Fruit fly (Drosophila melanogaster) whole organism, embryonic: Measurements from ENCODE around the gene CAHbeta.

Experiments
- Asciz ChIP-seq: fragments of 200-800 bp; sonication (Bioruptor generic); optimal IDR thresholded peaks from 2 replicates; lab custom pipeline; 2017; ENCODE audit warnings: missing biosample characterization, mild to moderate bottlenecking, missing genetic modification characterization, missing genetic modification reagents
- Blimp-1 ChIP-seq: fragments of 200-800 bp; sonication (Bioruptor generic); optimal IDR thresholded peaks from 3 replicates; lab custom pipeline; 2018; ENCODE audit warnings: missing biosample characterization, missing genetic modification characterization, mild to moderate bottlenecking, moderate library complexity, missing genetic modification reagents
- BtbVII ChIP-seq: fragments of 200-800 bp; sonication (Bioruptor generic); optimal IDR thresholded peaks from 3 replicates; lab custom pipeline; 2017; ENCODE audit warnings: missing biosample characterization, mild to moderate bottlenecking, missing genetic modification characterization
- CG11456 ChIP-seq: fragments of 200-800 bp; sonication (Bioruptor generic); IDR thresholded peaks from 3 replicates; pipeline ENCODE4 v1.3.6; 2022; ENCODE audit warnings: missing biosample characterization, missing genetic modification characterization
- CG12236 ChIP-seq: fragments of 200-800 bp; sonication (Bioruptor generic); optimal IDR thresholded peaks from 2 replicates; lab custom pipeline; 2016; ENCODE audit warnings: missing biosample characterization, missing genetic modification characterization
- CG12942 ChIP-seq: fragments of 200-800 bp; sonication (Bioruptor generic); optimal IDR thresholded peaks from 3 replicates; lab custom pipeline; 2016; ENCODE audit warnings: missing biosample characterization, missing genetic modification characterization
- CG13123 ChIP-seq: fragments of 200-800 bp; sonication (Bioruptor generic); optimal IDR thresholded peaks from 2 replicates; lab custom pipeline; 2016; ENCODE audit warnings: missing biosample characterization, missing genetic modification characterization
- CG13624 ChIP-seq: fragments of 200-800 bp; sonication (Bioruptor generic); optimal IDR thresholded peaks from 2 replicates; lab custom pipeline; 2016; ENCODE audit warnings: missing biosample characterization, missing genetic modification characterization
- CG15011 ChIP-seq: fragments of 200-800 bp; sonication (Bioruptor generic); optimal IDR thresholded peaks from 3 replicates; lab custom pipeline; 2018; ENCODE audit warnings: missing biosample characterization, mild to moderate bottlenecking, missing genetic modification characterization
- CG15514 ChIP-seq: fragments of 200-800 bp; sonication (Bioruptor generic); optimal IDR thresholded peaks from 3 replicates; lab custom pipeline; 2017; ENCODE audit warnings: missing biosample characterization, missing genetic modification characterization, mild to moderate bottlenecking, moderate library complexity, missing genetic modification reagents
- CG18619 ChIP-seq: fragments of 200-800 bp; sonication (Bioruptor generic); optimal IDR thresholded peaks from 3 replicates; lab custom pipeline; 2017; ENCODE audit warnings: missing biosample characterization, mild to moderate bottlenecking, missing genetic modification characterization
- CG30403 ChIP-seq: fragments of 200-800 bp; sonication (Bioruptor generic); optimal IDR thresholded peaks from 3 replicates; lab custom pipeline; 2016; ENCODE audit warnings: missing biosample characterization, missing genetic modification characterization
- CG6813 ChIP-seq: fragments of 200-800 bp; sonication (Bioruptor generic); optimal IDR thresholded peaks from 2 replicates; lab custom pipeline; 2017; ENCODE audit warnings: missing biosample characterization, missing genetic modification characterization, mild to moderate bottlenecking, moderate library complexity, missing genetic modification reagents
- CG8290 ChIP-seq, 3 experiments: fragments of 200-800 bp; sonication (Bioruptor generic); optimal IDR thresholded peaks; 2 replicates each; lab custom pipeline; 2016 to 2019; ENCODE audit warnings: missing biosample characterization in 3 of 3, missing genetic modification characterization in 3 of 3, mild to moderate bottlenecking in 2 of 3, moderate library complexity in 1 of 3
- CG9817 ChIP-seq: fragments of 200-800 bp; sonication (Bioruptor generic); optimal IDR thresholded peaks from 2 replicates; lab custom pipeline; 2018; ENCODE audit warnings: missing biosample characterization, mild to moderate bottlenecking, missing genetic modification characterization, moderate library complexity
- H2.0 ChIP-seq: fragments of 200-800 bp; sonication (Bioruptor generic); IDR thresholded peaks from 2 replicates; pipeline ENCODE4 v1.3.6; 2022; ENCODE audit warnings: missing biosample characterization, missing genetic modification characterization
- Hr78 ChIP-seq, 2 experiments: fragments of 200-800 bp in 1 of 2; fragments of >200 bp in 1 of 2; sonication (Bioruptor generic) in 1 of 2; optimal IDR thresholded peaks; 2 replicates each; lab custom pipeline; 2017 to 2019; ENCODE audit warnings: missing biosample characterization in 2 of 2, missing genetic modification characterization in 2 of 2, mild to moderate bottlenecking in 1 of 2, moderate library complexity in 1 of 2
- Mad ChIP-seq: fragments of 200-800 bp; sonication (Bioruptor generic); optimal IDR thresholded peaks from 2 replicates; lab custom pipeline; 2016; ENCODE audit warnings: missing biosample characterization, missing genetic modification characterization
- Mes4 ChIP-seq: fragments of 200-800 bp; sonication (Bioruptor generic); optimal IDR thresholded peaks from 2 replicates; lab custom pipeline; 2016; ENCODE audit warnings: missing biosample characterization, missing genetic modification characterization
- Neu2 ChIP-seq: fragments of 200-800 bp; sonication (Bioruptor generic); optimal IDR thresholded peaks from 3 replicates; lab custom pipeline; 2016; ENCODE audit warnings: missing biosample characterization, missing genetic modification characterization, borderline replicate concordance
- Nf-YA ChIP-seq: fragments of 200-800 bp; sonication (Bioruptor generic); IDR thresholded peaks from 2 replicates; pipeline ENCODE4 v1.3.6; 2022; ENCODE audit warnings: missing biosample characterization, missing genetic modification characterization
- Oli ChIP-seq: fragments of 200-800 bp; sonication (Bioruptor generic); optimal IDR thresholded peaks from 2 replicates; lab custom pipeline; 2018; ENCODE audit warnings: missing biosample characterization, mild to moderate bottlenecking, missing genetic modification characterization, moderate library complexity
- TFAM ChIP-seq: fragments of 200-800 bp; sonication (Bioruptor generic); optimal IDR thresholded peaks from 2 replicates; lab custom pipeline; 2017; ENCODE audit warnings: missing biosample characterization, missing genetic modification characterization, inconsistent platforms
- ac ChIP-seq: fragments of 200-800 bp; sonication (Bioruptor generic); optimal IDR thresholded peaks from 3 replicates; lab custom pipeline; 2017; ENCODE audit warnings: missing biosample characterization, mild to moderate bottlenecking, missing genetic modification characterization
- br ChIP-seq: fragments of >200 bp; optimal IDR thresholded peaks from 2 replicates; lab custom pipeline; 2017
- btn ChIP-seq: fragments of 200-800 bp; sonication (Bioruptor generic); optimal IDR thresholded peaks from 2 replicates; lab custom pipeline; 2016; ENCODE audit warnings: missing biosample characterization, missing genetic modification characterization
- crp ChIP-seq, 2 experiments: fragments of 200-800 bp; sonication (Bioruptor generic); optimal IDR thresholded peaks; 2 replicates in 1 of 2; 3 replicates in 1 of 2; lab custom pipeline; 2017; ENCODE audit warnings: missing biosample characterization in 2 of 2, missing genetic modification characterization in 2 of 2, mild to moderate bottlenecking in 1 of 2, moderate library complexity in 1 of 2
- ewg ChIP-seq: fragments of 200-800 bp; sonication (Bioruptor generic); optimal IDR thresholded peaks from 3 replicates; lab custom pipeline; 2017; ENCODE audit warnings: mild to moderate bottlenecking, missing biosample characterization, missing genetic modification reagents, missing genetic modification characterization
- gcm2 ChIP-seq: fragments of 200-800 bp; sonication (Bioruptor generic); optimal IDR thresholded peaks from 2 replicates; lab custom pipeline; 2016; ENCODE audit warnings: missing biosample characterization, missing genetic modification characterization
- grau ChIP-seq: fragments of 200-800 bp; optimal IDR thresholded peaks from 3 replicates; lab custom pipeline; 2019; ENCODE audit warnings: missing biosample characterization, mild to moderate bottlenecking, missing genetic modification characterization, moderate library complexity
- gsb-n ChIP-seq: fragments of 200-800 bp; sonication (Bioruptor generic); optimal IDR thresholded peaks from 3 replicates; lab custom pipeline; 2018; ENCODE audit warnings: missing biosample characterization, mild to moderate bottlenecking, missing genetic modification characterization
- h ChIP-seq: fragments of >200 bp; optimal IDR thresholded peaks from 2 replicates; lab custom pipeline; 2017
- her ChIP-seq: fragments of 200-800 bp; sonication (Bioruptor generic); optimal IDR thresholded peaks from 2 replicates; lab custom pipeline; 2016; ENCODE audit warnings: missing biosample characterization, missing genetic modification characterization
- hth ChIP-seq: fragments of >200 bp; optimal IDR thresholded peaks from 2 replicates; lab custom pipeline; 2017; ENCODE audit warnings: inconsistent platforms
- inv ChIP-seq: fragments of 200-800 bp; sonication (Bioruptor generic); IDR thresholded peaks from 2 replicates; pipeline ENCODE4 v1.3.6; 2022; ENCODE audit warnings: missing biosample characterization, missing genetic modification characterization; ENCODE audit not compliant: partially characterized antibody
- lilli ChIP-seq: fragments of 200-800 bp; sonication (Bioruptor generic); optimal IDR thresholded peaks from 3 replicates; lab custom pipeline; 2016; ENCODE audit warnings: missing biosample characterization, missing genetic modification characterization
- lola ChIP-seq, 3 experiments: fragments of >200 bp in 2 of 3; fragments of 200-800 bp in 1 of 3; sonication (Bioruptor generic) in 1 of 3; optimal IDR thresholded peaks; 2 replicates each; lab custom pipeline; 2017 to 2019; ENCODE audit warnings: missing biosample characterization in 3 of 3, missing genetic modification characterization in 3 of 3, mild to moderate bottlenecking in 1 of 3, moderate library complexity in 1 of 3
- lov ChIP-seq, 2 experiments: fragments of 200-800 bp in 1 of 2; fragments of >200 bp in 1 of 2; sonication (Bioruptor generic) in 1 of 2; IDR thresholded peaks in 1 of 2; optimal IDR thresholded peaks in 1 of 2; 2 replicates in 1 of 2; 3 replicates in 1 of 2; pipeline versions ENCODE4 v1.3.6 to Lab custom; 2017 to 2022; ENCODE audit warnings: missing biosample characterization in 1 of 2, missing genetic modification characterization in 1 of 2
- nom ChIP-seq: fragments of 200-800 bp; sonication (Bioruptor generic); optimal IDR thresholded peaks from 2 replicates; lab custom pipeline; 2017; ENCODE audit warnings: missing biosample characterization, missing genetic modification characterization, mild to moderate bottlenecking, moderate library complexity, missing genetic modification reagents
- p53 ChIP-seq: fragments of 200-800 bp; sonication (Bioruptor generic); optimal IDR thresholded peaks from 2 replicates; lab custom pipeline; 2016; ENCODE audit warnings: missing biosample characterization, missing genetic modification characterization
- pzg ChIP-seq: fragments of 200-800 bp; sonication (Bioruptor generic); optimal IDR thresholded peaks from 3 replicates; lab custom pipeline; 2018; ENCODE audit warnings: missing biosample characterization, mild to moderate bottlenecking, missing genetic modification characterization, moderate library complexity
- repo ChIP-seq: fragments of 200-800 bp; sonication (Bioruptor generic); optimal IDR thresholded peaks from 2 replicates; lab custom pipeline; 2016; ENCODE audit warnings: missing biosample characterization, missing genetic modification characterization
- ro ChIP-seq: fragments of 200-800 bp; sonication (Bioruptor generic); IDR thresholded peaks from 2 replicates; pipeline ENCODE4 v1.3.6; 2022; ENCODE audit warnings: missing biosample characterization, missing genetic modification characterization
- sens-2 ChIP-seq: fragments of 200-800 bp; sonication (Bioruptor generic); IDR thresholded peaks from 2 replicates; pipeline ENCODE4 v1.3.6; 2022; ENCODE audit warnings: missing biosample characterization, missing genetic modification characterization
- shn ChIP-seq: fragments of 200-800 bp; sonication (Bioruptor generic); optimal IDR thresholded peaks from 3 replicates; lab custom pipeline; 2016; ENCODE audit warnings: missing biosample characterization, missing genetic modification characterization
- sob ChIP-seq: fragments of 200-800 bp; sonication (Bioruptor generic); IDR thresholded peaks from 2 replicates; pipeline ENCODE4 v1.3.6; 2022; ENCODE audit warnings: missing biosample characterization, missing genetic modification characterization
- vvl ChIP-seq: fragments of 200-800 bp; sonication (Bioruptor generic); IDR thresholded peaks from 2 replicates; pipeline ENCODE4 v1.3.6; 2022; ENCODE audit warnings: missing biosample characterization, missing genetic modification characterization
- yki ChIP-seq: fragments of >200 bp; optimal IDR thresholded peaks from 3 replicates; lab custom pipeline; 2018
- zf30C ChIP-seq: fragments of 200-800 bp; sonication (Bioruptor generic); optimal IDR thresholded peaks from 3 replicates; lab custom pipeline; 2018; ENCODE audit warnings: missing biosample characterization, mild to moderate bottlenecking, missing genetic modification characterization

Gene CAHbeta

dm6 chr3R:8931777-8932345, 48.8 kb upstream of the CAHbeta start, which contains the start of gene pyd (continued):
- TF ChIP-seq CG13123 (GFP tag; lab: Kevin White, UChicago) (peak; percentile 27), TFAM (no peak), CG9817 (peak; percentile 52), zf30C (GFP tag; lab: Kevin White, UChicago) (peak; percentile 41), CG30403 (GFP tag; lab: Kevin White, UChicago) (peak; percentile 74), CG11456 (GFP tag; lab: Robert Waterston, UW) (0 out of 3 replicates have a peak, but pooled peaks have one; percentile 40), sens-2 (GFP tag; lab: Robert Waterston, UW) (0 out of 2 replicates have a peak, but pooled peaks have one; percentile 25), ewg (GFP tag; lab: Kevin White, UChicago) (peak; percentile 77), shn (peak; percentile 70), gcm2 (GFP tag; lab: Kevin White, UChicago) (no peak), CG6813 (GFP tag; lab: Kevin White, UChicago) (no peak), Asciz (peak; percentile 33), CG13624 (peak; percentile 71), btn (GFP tag; lab: Kevin White, UChicago) (peak; percentile 21), BtbVII (GFP tag; lab: Kevin White, UChicago) (peak; percentile 5), Hr78 (GFP tag; optimal IDR thresholded peaks at IDR 0.05; lab: Kevin White, UChicago) (peak in 1 of 2 experiments; percentile 10), CG12942 (GFP tag; lab: Kevin White, UChicago) (peak; percentile 43), nom (GFP tag; lab: Kevin White, UChicago) (peak; percentile 52), lola (GFP tag; optimal IDR thresholded peaks at IDR 0.05; lab: Kevin White, UChicago) (peak in 1 of 3 experiments; percentile 57), hth (no peak), CG8290 (GFP tag; optimal IDR thresholded peaks at IDR 0.05; lab: Kevin White, UChicago) (peak; percentile 70), CG8290 (tag; optimal IDR thresholded peaks at IDR 0.05; lab: Kevin White, UChicago) (peak; percentile 68 to 72), ac (GFP tag; lab: Kevin White, UChicago) (peak; percentile 85), Nf-YA (no peak), repo (GFP tag; lab: Kevin White, UChicago) (peak; percentile 20), CG18619 (GFP tag; lab: Kevin White, UChicago) (peak; percentile 71), vvl (GFP tag; lab: Robert Waterston, UW) (peak; percentile 76), h (lab: Kevin White, UChicago) (no peak), pzg (peak; percentile 52), Oli (peak; percentile 38), crp (GFP tag; optimal IDR thresholded peaks at IDR 0.05; lab: Kevin White, UChicago) (peak in 1 of 2 experiments; percentile 51), Mad (peak; percentile 78), p53 (GFP tag; lab: Kevin White, UChicago) (peak; percentile 43), Blimp-1 (GFP tag; lab: Kevin White, UChicago) (peak; percentile 48), Mes4 (GFP tag; lab: Kevin White, UChicago) (peak; percentile 7), br (lab: Kevin White, UChicago) (no peak), sob (GFP tag; lab: Robert Waterston, UW) (peak; percentile 64), gsb-n (tag; lab: Kevin White, UChicago) (peak; percentile 20), inv (peak; percentile 21; the same call in 1 of the 2 replicates), lilli (GFP tag; lab: Kevin White, UChicago) (peak; percentile 75), CG15011 (GFP tag; lab: Kevin White, UChicago) (no peak), H2.0 (GFP tag; lab: Robert Waterston, UW) (peak; percentile 28; the same call in 1 of the 2 replicates), ro (GFP tag; lab: Robert Waterston, UW) (no peak), grau (tag; lab: Kevin White, UChicago) (peak; percentile 73), lov (optimal IDR thresholded peaks at IDR 0.05; lab: Kevin White, UChicago) (no peak), lov (GFP tag; IDR thresholded peaks at IDR 0.05; lab: Robert Waterston, UW) (peak; percentile 78; the same call in 2 of the 3 replicates), CG12236 (GFP tag; lab: Kevin White, UChicago) (peak; percentile 40), yki (lab: Kevin White, UChicago) (no peak), Neu2 (GFP tag; lab: Kevin White, UChicago) (peak; percentile 48), CG15514 (GFP tag; lab: Kevin White, UChicago) (peak; percentile 96), her (GFP tag; lab: Kevin White, UChicago) (peak; percentile 55)
